Worm (Caenorhabditis elegans) whole organism, young adult: ENCODE results near the gene C01B10.11.

ENCODE experiments used
- B0019.2 ChIP-seq: fragments of 200-800 bp; sonication (Bioruptor generic); conservative IDR thresholded peaks from 2 replicates; pipeline ENCODE4 v1.3.6; 2022; ENCODE audit warnings: missing genetic modification reagents, missing genetic modification characterization, missing compliant biosample characterization
- B0261.1 ChIP-seq: sonication (generic microtip); optimal IDR thresholded peaks from 2 replicates; lab custom pipeline; 2016; ENCODE audit warnings: mild to moderate bottlenecking, missing genetic modification characterization, moderate library complexity, missing compliant biosample characterization
- D2030.7 ChIP-seq: fragments of 200-800 bp; sonication (Bioruptor generic); IDR thresholded peaks from 2 replicates; pipeline ENCODE4 v1.3.6; 2022; ENCODE audit warnings: missing genetic modification reagents, missing genetic modification characterization, missing compliant biosample characterization
- F37B4.10 ChIP-seq: fragments of 200-800 bp; sonication (Bioruptor generic); IDR thresholded peaks from 2 replicates; pipeline ENCODE4 v1.3.6; 2022; ENCODE audit warnings: missing genetic modification characterization, missing compliant biosample characterization
- F52B5.7 ChIP-seq: sonication (generic microtip); optimal IDR thresholded peaks from 2 replicates; lab custom pipeline; 2016; ENCODE audit warnings: mild to moderate bottlenecking, missing genetic modification characterization, missing compliant biosample characterization
- F55B11.4 ChIP-seq: sonication (generic microtip); optimal IDR thresholded peaks from 2 replicates; lab custom pipeline; 2016; ENCODE audit warnings: missing compliant biosample characterization, missing genetic modification characterization, borderline replicate concordance; ENCODE audit not compliant: insufficient read depth
- T26A5.8 ChIP-seq: sonication (generic microtip); optimal IDR thresholded peaks from 2 replicates; lab custom pipeline; 2016; ENCODE audit warnings: missing genetic modification characterization, missing compliant biosample characterization
- Y56A3A.18 ChIP-seq: fragments of 200-800 bp; sonication (Bioruptor generic); IDR thresholded peaks from 2 replicates; pipeline ENCODE4 v1.3.6; 2022; ENCODE audit warnings: missing genetic modification reagents, missing genetic modification characterization, missing compliant biosample characterization
- Y79H2A.3 ChIP-seq: fragments of 200-800 bp; sonication (Bioruptor generic); conservative IDR thresholded peaks from 2 replicates; pipeline ENCODE4 v1.3.6; 2022; ENCODE audit warnings: missing genetic modification reagents, missing genetic modification characterization, missing compliant biosample characterization
- Y95B8A.8 ChIP-seq: fragments of 200-800 bp; sonication (Bioruptor generic); IDR thresholded peaks from 2 replicates; pipeline ENCODE4 v1.3.6; 2022; ENCODE audit warnings: missing genetic modification reagents, missing genetic modification characterization, missing compliant biosample characterization
- aptf-3 ChIP-seq: fragments of 200-800 bp; sonication (Bioruptor generic); IDR thresholded peaks from 2 replicates; pipeline ENCODE4 v1.3.6; 2022; ENCODE audit warnings: missing genetic modification characterization, missing compliant biosample characterization
- athp-1 ChIP-seq: sonication (generic microtip); optimal IDR thresholded peaks from 2 replicates; lab custom pipeline; 2017; ENCODE audit warnings: mild to moderate bottlenecking, missing genetic modification characterization, missing compliant biosample characterization
- attf-3 ChIP-seq: fragments of 200-800 bp; sonication (Bioruptor generic); conservative IDR thresholded peaks from 2 replicates; pipeline ENCODE4 v1.3.6; 2022; ENCODE audit warnings: missing genetic modification reagents, missing genetic modification characterization, missing compliant biosample characterization
- attf-5 ChIP-seq: fragments of 200-800 bp; sonication (Bioruptor generic); optimal IDR thresholded peaks from 2 replicates; lab custom pipeline; 2018; ENCODE audit warnings: mild to moderate bottlenecking, missing genetic modification characterization, missing compliant biosample characterization
- bed-1 ChIP-seq: fragments of 200-800 bp; sonication (Bioruptor generic); IDR thresholded peaks from 2 replicates; pipeline ENCODE4 v1.3.6; 2022; ENCODE audit warnings: missing genetic modification reagents, missing genetic modification characterization, missing compliant biosample characterization
- cebp-1 ChIP-seq, 2 experiments: fragments of 200-800 bp in 1 of 2; sonication (Bioruptor generic) in 1 of 2; sonication (generic microtip) in 1 of 2; IDR thresholded peaks in 1 of 2; optimal IDR thresholded peaks in 1 of 2; 2 replicates each; pipeline versions ENCODE4 v1.3.6 to Lab custom; 2017 to 2022; ENCODE audit warnings: missing compliant biosample characterization in 2 of 2, missing genetic modification characterization in 2 of 2, mild to moderate bottlenecking in 1 of 2, missing genetic modification reagents in 1 of 2, moderate library complexity in 1 of 2
- ceh-100 ChIP-seq: fragments of 200-800 bp; sonication (Bioruptor generic); IDR thresholded peaks from 2 replicates; pipeline ENCODE4 v1.3.6; 2022; ENCODE audit warnings: missing genetic modification reagents, missing genetic modification characterization, missing compliant biosample characterization
- ceh-27 ChIP-seq: fragments of 200-800 bp; sonication (Bioruptor generic); optimal IDR thresholded peaks from 2 replicates; lab custom pipeline; 2018; ENCODE audit warnings: mild to moderate bottlenecking, missing genetic modification characterization, moderate library complexity, missing compliant biosample characterization
- chd-7 ChIP-seq: sonication (generic microtip); optimal IDR thresholded peaks from 2 replicates; lab custom pipeline; 2016; ENCODE audit warnings: mild to moderate bottlenecking, missing genetic modification characterization, moderate library complexity, missing compliant biosample characterization
- dpff-1 ChIP-seq: sonication (generic microtip); optimal IDR thresholded peaks from 2 replicates; lab custom pipeline; 2017; ENCODE audit warnings: mild to moderate bottlenecking, missing genetic modification characterization, missing compliant biosample characterization
- dpl-1 ChIP-seq: fragments of 150-350 bp; optimal IDR thresholded peaks from 2 replicates; lab custom pipeline; 2014; ENCODE audit warnings: missing biosample characterization, missing genetic modification reagents, missing genetic modification characterization
- efl-1 ChIP-seq: fragments of 150-350 bp; optimal IDR thresholded peaks from 2 replicates; lab custom pipeline; 2014; ENCODE audit warnings: missing biosample characterization, missing genetic modification reagents, missing genetic modification characterization
- egrh-3 ChIP-seq: fragments of 200-800 bp; sonication (Bioruptor generic); IDR thresholded peaks from 2 replicates; pipeline ENCODE4 v1.3.6; 2022; ENCODE audit warnings: missing genetic modification reagents, missing genetic modification characterization, missing compliant biosample characterization
- gei-17 ChIP-seq: fragments of 200-800 bp; sonication (Bioruptor generic); optimal IDR thresholded peaks from 2 replicates; lab custom pipeline; 2018; ENCODE audit warnings: mild to moderate bottlenecking, missing genetic modification characterization, missing compliant biosample characterization
- hlh-12 ChIP-seq: sonication (generic microtip); optimal IDR thresholded peaks from 2 replicates; lab custom pipeline; 2016; ENCODE audit warnings: missing genetic modification characterization, missing compliant biosample characterization
- hmg-1.2 ChIP-seq: fragments of 200-800 bp; sonication (Bioruptor generic); IDR thresholded peaks from 2 replicates; pipeline ENCODE4 v1.3.6; 2022; ENCODE audit warnings: missing genetic modification reagents, missing genetic modification characterization, missing compliant biosample characterization
- hsf-1 ChIP-seq: fragments of 200-800 bp; sonication (Bioruptor generic); IDR thresholded peaks from 2 replicates; pipeline ENCODE4 v1.3.6; 2022; ENCODE audit warnings: missing genetic modification reagents, missing genetic modification characterization, missing compliant biosample characterization
- lag-1 ChIP-seq: fragments of 200-800 bp; sonication (Bioruptor generic); IDR thresholded peaks from 2 replicates; pipeline ENCODE4 v1.3.6; 2022; ENCODE audit warnings: missing genetic modification reagents, missing genetic modification characterization, missing compliant biosample characterization
- lin-40 ChIP-seq: sonication (generic microtip); optimal IDR thresholded peaks from 2 replicates; lab custom pipeline; 2016; ENCODE audit warnings: missing genetic modification characterization, mild to moderate bottlenecking, missing compliant biosample characterization, missing genotype, missing genetic modification reagents
- madf-8 ChIP-seq: fragments of 200-800 bp; sonication (Bioruptor generic); conservative IDR thresholded peaks from 2 replicates; pipeline ENCODE4 v1.3.6; 2022; ENCODE audit warnings: missing genetic modification reagents, missing genetic modification characterization, missing compliant biosample characterization
- mel-28 ChIP-seq: sonication (generic microtip); optimal IDR thresholded peaks from 2 replicates; lab custom pipeline; 2016; ENCODE audit warnings: borderline replicate concordance, mild to moderate bottlenecking, missing genetic modification characterization, missing compliant biosample characterization
- mes-4 ChIP-seq: sonication (generic microtip); optimal IDR thresholded peaks from 2 replicates; lab custom pipeline; 2016; ENCODE audit warnings: missing genotype, missing genetic modification characterization, missing compliant biosample characterization
- mxl-1 ChIP-seq: sonication (generic microtip); optimal IDR thresholded peaks from 2 replicates; lab custom pipeline; 2016; ENCODE audit warnings: missing genetic modification characterization, missing compliant biosample characterization
- nfya-1 ChIP-seq: sonication (generic microtip); optimal IDR thresholded peaks from 2 replicates; lab custom pipeline; 2017; ENCODE audit warnings: antibody characterized with exemption, missing compliant biosample characterization, missing genetic modification characterization, borderline replicate concordance; ENCODE audit not compliant: insufficient read depth
- nfya-2 ChIP-seq: fragments of 200-800 bp; sonication (Bioruptor generic); IDR thresholded peaks from 2 replicates; pipeline ENCODE4 v1.3.6; 2022; ENCODE audit warnings: missing genetic modification reagents, missing genetic modification characterization, missing compliant biosample characterization
- nhr-80 ChIP-seq: sonication (generic microtip); optimal IDR thresholded peaks from 2 replicates; lab custom pipeline; 2016; ENCODE audit warnings: missing genetic modification characterization, missing compliant biosample characterization
- repo-1 ChIP-seq: sonication (generic microtip); optimal IDR thresholded peaks from 2 replicates; lab custom pipeline; 2017; ENCODE audit warnings: mild to moderate bottlenecking, missing genetic modification characterization, missing compliant biosample characterization
- sdz-38 ChIP-seq: sonication (generic microtip); optimal IDR thresholded peaks from 2 replicates; lab custom pipeline; 2016; ENCODE audit warnings: missing genotype, missing genetic modification characterization, missing compliant biosample characterization
- snpc-1.3 ChIP-seq: sonication (generic microtip); optimal IDR thresholded peaks from 2 replicates; lab custom pipeline; 2017; ENCODE audit warnings: missing genetic modification characterization, mild to moderate bottlenecking, missing compliant biosample characterization, antibody characterized with exemption, moderate library complexity, missing genotype, missing genetic modification reagents; ENCODE audit not compliant: insufficient read depth
- sptf-2 ChIP-seq: fragments of 200-800 bp; sonication (Bioruptor generic); optimal IDR thresholded peaks from 2 replicates; lab custom pipeline; 2018; ENCODE audit warnings: mild to moderate bottlenecking, missing genetic modification characterization, missing compliant biosample characterization
- unc-130 ChIP-seq: sonication (generic microtip); optimal IDR thresholded peaks from 2 replicates; lab custom pipeline; 2016; ENCODE audit warnings: missing genetic modification reagents, missing genetic modification characterization, missing compliant biosample characterization
- unc-62 ChIP-seq: fragments of 150-350 bp; optimal IDR thresholded peaks from 2 replicates; lab custom pipeline; 2014; ENCODE audit warnings: missing biosample characterization, missing genetic modification reagents, missing genetic modification characterization
- xnd-1 ChIP-seq: sonication (generic microtip); optimal IDR thresholded peaks from 2 replicates; lab custom pipeline; 2016; ENCODE audit warnings: missing genotype, missing genetic modification reagents, missing genetic modification characterization, missing compliant biosample characterization
- ztf-25 ChIP-seq: fragments of 200-800 bp; sonication (Bioruptor generic); IDR thresholded peaks from 2 replicates; pipeline ENCODE4 v1.3.6; 2022; ENCODE audit warnings: missing genetic modification reagents, missing genetic modification characterization, missing compliant biosample characterization
- ztf-28 ChIP-seq: fragments of 200-800 bp; sonication (Bioruptor generic); IDR thresholded peaks from 2 replicates; pipeline ENCODE4 v1.3.6; 2022; ENCODE audit warnings: missing genetic modification reagents, missing genetic modification characterization, missing compliant biosample characterization
- ztf-6 ChIP-seq: fragments of 200-800 bp; sonication (Bioruptor generic); IDR thresholded peaks from 2 replicates; pipeline ENCODE4 v1.3.6; 2022; ENCODE audit warnings: missing genetic modification reagents, missing genetic modification characterization, missing compliant biosample characterization

The C01B10.11 gene

ce11 chrIV:6653663-6654201 is 4.0 kb upstream of the C01B10.11 start:
- TF ChIP-seq T26A5.8 (tag; lab: Kevin White, UChicago) = no peak
- TF ChIP-seq athp-1 (tag; lab: Kevin White, UChicago) = no peak
- no peak for TF ChIP-seq snpc-1.3 (tag; lab: Kevin White, UChicago)
- TF ChIP-seq F37B4.10 (GFP tag; lab: Robert Waterston, UW) = no peak
- TF ChIP-seq lag-1 (GFP tag; lab: Robert Waterston, UW) = no peak
- no peak for TF ChIP-seq mel-28 (tag; lab: Kevin White, UChicago)
- no peak for TF ChIP-seq lin-40 (tag; lab: Kevin White, UChicago)
- TF ChIP-seq hmg-1.2 (GFP tag; lab: Robert Waterston, UW) = no peak
- TF ChIP-seq F52B5.7 (tag; lab: Kevin White, UChicago) = no peak
- TF ChIP-seq xnd-1 (tag; lab: Kevin White, UChicago) = no peak
- no peak for TF ChIP-seq ztf-28 (GFP tag; lab: Robert Waterston, UW)
- TF ChIP-seq nhr-80 = no peak
- no peak for TF ChIP-seq chd-7 (tag; lab: Kevin White, UChicago)
- no peak for TF ChIP-seq efl-1
- TF ChIP-seq attf-3 = no peak
- TF ChIP-seq ztf-25 (GFP tag; lab: Robert Waterston, UW) = no peak
- TF ChIP-seq B0019.2 (GFP tag; lab: Robert Waterston, UW) = no peak

ce11 chrIV:6655747-6656146 is 2.0 kb upstream of the C01B10.11 start:
- no peak for TF ChIP-seq hsf-1 (GFP tag; lab: Robert Waterston, UW)
- no peak for TF ChIP-seq ztf-6 (GFP tag; lab: Robert Waterston, UW)
- TF ChIP-seq repo-1 (tag; lab: Kevin White, UChicago) = no peak
- TF ChIP-seq Y56A3A.18 (GFP tag; lab: Robert Waterston, UW) = no peak
- no peak for TF ChIP-seq aptf-3
- TF ChIP-seq dpl-1 = no peak
- no peak for TF ChIP-seq Y95B8A.8 (GFP tag; lab: Robert Waterston, UW)
- TF ChIP-seq nfya-2 (GFP tag; lab: Robert Waterston, UW) = no peak
- TF ChIP-seq ceh-27 (GFP tag; lab: Kevin White, UChicago) = no peak
- no peak for TF ChIP-seq mel-28 (tag; lab: Kevin White, UChicago)
- no peak for TF ChIP-seq D2030.7
- no peak for TF ChIP-seq sdz-38
- TF ChIP-seq ceh-100 = no peak
- TF ChIP-seq F55B11.4 (tag; lab: Kevin White, UChicago) = no peak
- TF ChIP-seq nfya-1 = no peak
- TF ChIP-seq egrh-3 (GFP tag; lab: Robert Waterston, UW) = no peak
- TF ChIP-seq, all 124 proteins: peak for 0

ce11 chrIV:6664336-6664735 is 6.6 kb downstream of the C01B10.11 start:
- no peak for TF ChIP-seq Y79H2A.3 (GFP tag; lab: Robert Waterston, UW)
- TF ChIP-seq hmg-1.2 (GFP tag; lab: Robert Waterston, UW) = peak; percentile 89
- no peak for TF ChIP-seq B0261.1 (tag; lab: Kevin White, UChicago)
- TF ChIP-seq unc-130 (GFP tag; lab: Kevin White, UChicago) = no peak
- TF ChIP-seq cebp-1 (GFP tag; IDR thresholded peaks at IDR 0.05; lab: Robert Waterston, UW) = no peak
- TF ChIP-seq cebp-1 (tag; optimal IDR thresholded peaks at IDR 0.05; lab: Kevin White, UChicago) = no peak
- TF ChIP-seq sptf-2 (GFP tag; lab: Kevin White, UChicago) = no peak
- TF ChIP-seq nfya-1 = no peak
- TF ChIP-seq madf-8 (GFP tag; lab: Robert Waterston, UW) = peak; percentile 40; the same call in 1 of the 2 replicates
- TF ChIP-seq gei-17 = no peak
- no peak for TF ChIP-seq attf-5 (GFP tag; lab: Kevin White, UChicago)
- no peak for TF ChIP-seq bed-1 (GFP tag; lab: Robert Waterston, UW)
- TF ChIP-seq unc-62 (GFP tag; lab: Kevin White, UChicago) = no peak
- TF ChIP-seq sdz-38 = no peak
- TF ChIP-seq Y56A3A.18 (GFP tag; lab: Robert Waterston, UW) = no peak
- no peak for TF ChIP-seq mxl-1 (tag; lab: Kevin White, UChicago)
- TF ChIP-seq snpc-1.3 (tag; lab: Kevin White, UChicago) = peak; percentile 90
- TF ChIP-seq mes-4 (tag; lab: Kevin White, UChicago) = no peak
- TF ChIP-seq ztf-28 (GFP tag; lab: Robert Waterston, UW) = no peak
- TF ChIP-seq hlh-12 (tag; lab: Kevin White, UChicago) = no peak
- TF ChIP-seq dpff-1 (tag; lab: Kevin White, UChicago) = no peak
